Fruit fly (Drosophila melanogaster): ENCODE measurements around the gene Atg8a.

Atg8a gene

dm6 chrX:10744315-10744767 lies 23.8 kb downstream of the Atg8a start, which contains the start of gene ras:
Gene ras (plus strand): TSS chrX:10744502.
- TF ChIP-seq Eip78C (GFP tag) (peak; percentile 50), Sox102F (GFP tag; optimal IDR thresholded peaks at IDR 0.05) (no peak), CG6276 (GFP tag; optimal IDR thresholded peaks at IDR 0.05) (peak; percentile 11)

- TF ChIP-seq CG8119 (GFP tag; IDR thresholded peaks at IDR 0.05) (peak; percentile 33; the same call in 1 of the 3 replicates), dsx (GFP tag; optimal IDR thresholded peaks at IDR 0.05; ENCODE audit: poor library complexity, severe bottlenecking) (no peak)
Observed at dm6 chrX:10743825-10744224, 24.3 kb downstream of the Atg8a start.

dm6 chrX:10742578-10742976 lies 25.6 kb downstream of the Atg8a start:
- peak; percentile 17 for TF ChIP-seq CG9139 (GFP tag; optimal IDR thresholded peaks at IDR 0.05)
- TF ChIP-seq vri (GFP tag; optimal IDR thresholded peaks at IDR 0.05): peak; percentile 36
- peak; percentile 36 for TF ChIP-seq fkh (GFP tag; optimal IDR thresholded peaks at IDR 0.05)
- TF ChIP-seq net (GFP tag; optimal IDR thresholded peaks at IDR 0.05): no peak
- no peak for TF ChIP-seq Sox15 (GFP tag; optimal IDR thresholded peaks at IDR 0.05)
- TF ChIP-seq CG15336 (GFP tag; IDR thresholded peaks at IDR 0.05): 0 out of 2 replicates have a peak, but pooled peaks have one; percentile 16
- TF ChIP-seq eg (GFP tag; IDR thresholded peaks at IDR 0.05): peak; percentile 76
- TF ChIP-seq Ets96B (tag; optimal IDR thresholded peaks at IDR 0.05): no peak
- TF ChIP-seq lz (GFP tag; optimal IDR thresholded peaks at IDR 0.05): no peak
- peak; percentile 52; the same call in 2 of the 3 replicates for TF ChIP-seq CG6163 (GFP tag; IDR thresholded peaks at IDR 0.05)
- TF ChIP-seq salr (GFP tag; optimal IDR thresholded peaks at IDR 0.05): no peak
- TF ChIP-seq CG8119 (GFP tag; IDR thresholded peaks at IDR 0.05): 0 out of 3 replicates have a peak, but pooled peaks have one; percentile 20
- peak; percentile 4 for TF ChIP-seq CG6808 (GFP tag; optimal IDR thresholded peaks at IDR 0.05)
- peak; percentile 56 for TF ChIP-seq CG6276 (GFP tag; optimal IDR thresholded peaks at IDR 0.05)
- no peak for TF ChIP-seq Hr4 (GFP tag; optimal IDR thresholded peaks at IDR 0.05)
- TF ChIP-seq CG11762 (GFP tag; optimal IDR thresholded peaks at IDR 0.05; ENCODE audit: insufficient read depth): no peak
- TF ChIP-seq dac (GFP tag; optimal IDR thresholded peaks at IDR 0.05): no peak
- no peak for TF ChIP-seq CG7368 (GFP tag; optimal IDR thresholded peaks at IDR 0.05)

dm6 chrX:10741754-10742577 lies 26.2 kb downstream of the Atg8a start:
- TF ChIP-seq CG16779 (tag; optimal IDR thresholded peaks at IDR 0.05): peak; percentile 35
- peak; percentile 18 for TF ChIP-seq Sox102F (GFP tag; optimal IDR thresholded peaks at IDR 0.05)
- no peak for TF ChIP-seq CG8632 (GFP tag; optimal IDR thresholded peaks at IDR 0.05)
- no peak for TF ChIP-seq Hr4 (GFP tag; optimal IDR thresholded peaks at IDR 0.05)
- no peak for TF ChIP-seq Hr39 (GFP tag; optimal IDR thresholded peaks at IDR 0.05)
- no peak for TF ChIP-seq Ets21C (GFP tag; optimal IDR thresholded peaks at IDR 0.05)
- no peak for TF ChIP-seq Smox (GFP tag; optimal IDR thresholded peaks at IDR 0.05)
- peak; percentile 28 for TF ChIP-seq CG9139 (GFP tag; optimal IDR thresholded peaks at IDR 0.05)
- TF ChIP-seq CG4318 (GFP tag; optimal IDR thresholded peaks at IDR 0.05): no peak
- no peak for TF ChIP-seq esn (GFP tag; optimal IDR thresholded peaks at IDR 0.05)
- TF ChIP-seq svp (GFP tag): peak; percentile 66
- 0 out of 2 replicates have a peak, but pooled peaks have one; percentile 15 for TF ChIP-seq Gug (GFP tag; IDR thresholded peaks at IDR 0.05)
- peak; percentile 32 for TF ChIP-seq vri (GFP tag; optimal IDR thresholded peaks at IDR 0.05)
- TF ChIP-seq CG6792 (GFP tag; optimal IDR thresholded peaks at IDR 0.05): no peak
- TF ChIP-seq spab (GFP tag; optimal IDR thresholded peaks at IDR 0.05): peak; percentile 42
- no peak for TF ChIP-seq Sox15 (GFP tag; optimal IDR thresholded peaks at IDR 0.05)
- TF ChIP-seq CG34406 (GFP tag; optimal IDR thresholded peaks at IDR 0.05): no peak
- TF ChIP-seq dsx (GFP tag; optimal IDR thresholded peaks at IDR 0.05; ENCODE audit: poor library complexity, severe bottlenecking): peak; percentile 25
- peak; percentile 37 for TF ChIP-seq Lpt (GFP tag; optimal IDR thresholded peaks at IDR 0.05)
- TF ChIP-seq Eip93F (GFP tag; optimal IDR thresholded peaks at IDR 0.05): no peak
- no peak for TF ChIP-seq Met (GFP tag; optimal IDR thresholded peaks at IDR 0.05)
- TF ChIP-seq CG11902 (GFP tag; optimal IDR thresholded peaks at IDR 0.05): no peak
- TF ChIP-seq Blimp-1 (GFP tag; optimal IDR thresholded peaks at IDR 0.05): no peak
- TF ChIP-seq eg (GFP tag; IDR thresholded peaks at IDR 0.05): peak; percentile 46; the same call in 1 of the 3 replicates
- TF ChIP-seq cyc (GFP tag; optimal IDR thresholded peaks at IDR 0.05): no peak
- TF ChIP-seq CG6854 (GFP tag; optimal IDR thresholded peaks at IDR 0.05): peak; percentile 2
- peak; percentile 57 for TF ChIP-seq CG6808 (GFP tag; optimal IDR thresholded peaks at IDR 0.05)
- TF ChIP-seq CG8119 (GFP tag; IDR thresholded peaks at IDR 0.05): peak; percentile 40; the same call in 1 of the 3 replicates
- no peak for TF ChIP-seq OdsH (GFP tag; optimal IDR thresholded peaks at IDR 0.05)
- peak; percentile 24 for TF ChIP-seq net (GFP tag; optimal IDR thresholded peaks at IDR 0.05)
- TF ChIP-seq ss (GFP tag; optimal IDR thresholded peaks at IDR 0.05): peak; percentile 62 to 69
- TF ChIP-seq CG7368 (GFP tag; optimal IDR thresholded peaks at IDR 0.05): no peak
